Fruit fly (Drosophila melanogaster) whole organism, adult: Measurements from ENCODE around the gene gl.

Experiments
- CG5204 ChIP-seq: fragments of 200-800 bp; sonication (Bioruptor generic); optimal IDR thresholded peaks from 2 replicates; lab custom pipeline; 2016; ENCODE audit warnings: missing biosample characterization, missing genetic modification characterization
- Crg-1 ChIP-seq: fragments of 200-800 bp; sonication (Bioruptor generic); optimal IDR thresholded peaks from 2 replicates; lab custom pipeline; 2016; ENCODE audit warnings: missing biosample characterization, missing genetic modification characterization

DNA sequence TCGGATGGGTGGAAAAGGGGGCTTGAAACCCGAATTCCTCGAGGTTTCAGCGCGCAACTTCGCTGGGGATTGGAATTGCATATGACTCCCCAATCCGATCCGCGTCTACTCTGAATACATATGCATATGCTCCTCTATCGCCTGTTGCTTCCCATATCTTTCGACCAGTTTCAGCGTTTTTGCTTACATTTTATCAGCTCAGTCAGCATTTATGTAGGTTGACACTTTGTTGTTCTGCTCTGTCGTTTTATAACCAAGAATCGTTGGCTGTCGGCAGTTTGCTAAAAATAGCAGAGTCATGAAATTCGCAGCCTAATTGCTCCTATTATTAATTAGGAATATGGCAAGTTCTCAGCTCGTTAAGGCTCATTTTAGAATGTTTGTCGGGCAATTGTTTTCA is 23.2 kb upstream of the gl start:
- TF ChIP-seq Crg-1 (GFP tag; lab: Kevin White, UChicago) (no peak), CG5204 (no peak)
